Worm (Caenorhabditis elegans) whole organism, mixed stage, embryonic: ENCODE measurements around the gene citk-2.

Experiments used
- M03D4.4 ChIP-seq: sonication (generic microtip); optimal IDR thresholded peaks from 2 replicates; lab custom pipeline; 2017; ENCODE audit warnings: mild to moderate bottlenecking, missing genetic modification characterization, missing compliant biosample characterization
- ceh-39 ChIP-seq: fragments of 150-350 bp; optimal IDR thresholded peaks from 2 replicates; lab custom pipeline; 2014; ENCODE audit warnings: missing biosample characterization, missing genetic modification characterization
- ceh-43 ChIP-seq: fragments of 200-800 bp; sonication (Bioruptor generic); optimal IDR thresholded peaks from 2 replicates; lab custom pipeline; 2018; ENCODE audit warnings: mild to moderate bottlenecking, missing genetic modification characterization, moderate library complexity, missing compliant biosample characterization
- ces-1 ChIP-seq: fragments of 150-350 bp; optimal IDR thresholded peaks from 2 replicates; lab custom pipeline; 2014; ENCODE audit warnings: missing biosample characterization, missing genetic modification reagents, missing genetic modification characterization
- cnd-1 ChIP-seq: fragments of 200-800 bp; sonication (Bioruptor generic); optimal IDR thresholded peaks from 2 replicates; lab custom pipeline; 2018; ENCODE audit warnings: mild to moderate bottlenecking, missing genetic modification characterization, missing compliant biosample characterization
- drap-1 ChIP-seq: fragments of 200-800 bp; sonication (Bioruptor generic); optimal IDR thresholded peaks from 3 replicates; lab custom pipeline; 2018; ENCODE audit warnings: mild to moderate bottlenecking, missing genetic modification characterization, missing compliant biosample characterization
- elt-1 ChIP-seq: sonication (generic microtip); optimal IDR thresholded peaks from 2 replicates; lab custom pipeline; 2017; ENCODE audit warnings: missing genetic modification characterization, mild to moderate bottlenecking, missing compliant biosample characterization, antibody characterized with exemption, moderate library complexity, borderline replicate concordance; ENCODE audit not compliant: insufficient read depth
- flh-1 ChIP-seq: fragments of 200-800 bp; sonication (Bioruptor generic); optimal IDR thresholded peaks from 2 replicates; lab custom pipeline; 2018; ENCODE audit warnings: mild to moderate bottlenecking, missing genetic modification characterization, moderate library complexity, missing compliant biosample characterization
- ham-2 ChIP-seq: fragments of 200-800 bp; sonication (Bioruptor generic); optimal IDR thresholded peaks from 2 replicates; lab custom pipeline; 2018; ENCODE audit warnings: mild to moderate bottlenecking, missing genetic modification characterization, missing compliant biosample characterization
- hlh-1 ChIP-seq: fragments of 150-350 bp; optimal IDR thresholded peaks from 2 replicates; lab custom pipeline; 2014; ENCODE audit warnings: missing biosample characterization, missing genetic modification reagents, missing genetic modification characterization
- lin-13 ChIP-seq: fragments of 150-350 bp; optimal IDR thresholded peaks from 2 replicates; lab custom pipeline; 2014; ENCODE audit warnings: missing biosample characterization, missing genetic modification characterization
- lin-32 ChIP-seq: fragments of 200-800 bp; sonication (Bioruptor generic); optimal IDR thresholded peaks from 2 replicates; lab custom pipeline; 2018; ENCODE audit warnings: mild to moderate bottlenecking, missing genetic modification characterization, missing compliant biosample characterization
- lsy-2 ChIP-seq: fragments of 150-350 bp; optimal IDR thresholded peaks from 2 replicates; lab custom pipeline; 2014; ENCODE audit warnings: missing biosample characterization, missing genetic modification characterization
- mab-5 ChIP-seq: fragments of 150-350 bp; optimal IDR thresholded peaks from 2 replicates; lab custom pipeline; 2014; ENCODE audit warnings: missing biosample characterization, missing genetic modification characterization
- mep-1 ChIP-seq: fragments of 150-350 bp; optimal IDR thresholded peaks from 2 replicates; lab custom pipeline; 2017; ENCODE audit warnings: missing biosample characterization, missing genetic modification reagents, missing genetic modification characterization, inconsistent platforms
- mls-2 ChIP-seq: sonication (generic microtip); optimal IDR thresholded peaks from 2 replicates; lab custom pipeline; 2016; ENCODE audit warnings: mild to moderate bottlenecking, missing genetic modification characterization, moderate library complexity, missing compliant biosample characterization
- nhr-12 ChIP-seq: fragments of 150-350 bp; optimal IDR thresholded peaks from 2 replicates; lab custom pipeline; 2014; ENCODE audit warnings: missing biosample characterization, missing genetic modification characterization
- nhr-2 ChIP-seq: fragments of 150-350 bp; optimal IDR thresholded peaks from 2 replicates; lab custom pipeline; 2014; ENCODE audit warnings: missing biosample characterization, missing genetic modification characterization
- nhr-237 ChIP-seq: fragments of 150-350 bp; optimal IDR thresholded peaks from 2 replicates; lab custom pipeline; 2014; ENCODE audit warnings: missing biosample characterization, missing genetic modification characterization
- nhr-76 ChIP-seq: sonication (generic microtip); optimal IDR thresholded peaks from 2 replicates; lab custom pipeline; 2017; ENCODE audit warnings: missing biosample characterization, missing genetic modification characterization
- pha-4 ChIP-seq: fragments of 150-350 bp; optimal IDR thresholded peaks from 2 replicates; lab custom pipeline; 2018; ENCODE audit warnings: missing biosample characterization, missing genetic modification reagents, missing genetic modification characterization
- sem-2 ChIP-seq: fragments of 200-800 bp; sonication (Bioruptor generic); optimal IDR thresholded peaks from 2 replicates; lab custom pipeline; 2018; ENCODE audit warnings: mild to moderate bottlenecking, missing genetic modification characterization, missing compliant biosample characterization
- snpc-4 ChIP-seq: fragments of 150-350 bp; optimal IDR thresholded peaks from 2 replicates; lab custom pipeline; 2014; ENCODE audit warnings: missing biosample characterization, missing genetic modification characterization
- sptf-1 ChIP-seq: sonication (generic microtip); optimal IDR thresholded peaks from 2 replicates; lab custom pipeline; 2017; ENCODE audit warnings: mild to moderate bottlenecking, missing genetic modification characterization, moderate library complexity, missing compliant biosample characterization
- tbx-8 ChIP-seq: fragments of 200-800 bp; sonication (Bioruptor generic); optimal IDR thresholded peaks from 2 replicates; lab custom pipeline; 2018; ENCODE audit warnings: mild to moderate bottlenecking, missing genetic modification characterization, moderate library complexity, missing compliant biosample characterization
- unc-120 ChIP-seq: sonication (generic microtip); optimal IDR thresholded peaks from 2 replicates; lab custom pipeline; 2017; ENCODE audit warnings: missing genetic modification characterization, missing compliant biosample characterization; ENCODE audit not compliant: poor library complexity, severe bottlenecking
- unc-39 ChIP-seq: fragments of 150-350 bp; optimal IDR thresholded peaks from 2 replicates; lab custom pipeline; 2014; ENCODE audit warnings: missing biosample characterization, missing genetic modification characterization
- zip-8 ChIP-seq: fragments of 150-350 bp; optimal IDR thresholded peaks from 2 replicates; lab custom pipeline; 2014; ENCODE audit warnings: missing biosample characterization, missing genetic modification characterization

The citk-2 gene

ce11 chrII:4960690-4961089, 38.6 kb upstream of the citk-2 start:
- TF ChIP-seq lin-13 (no peak), M03D4.4 (tag; lab: Kevin White, UChicago) (no peak), mls-2 (tag; lab: Kevin White, UChicago) (no peak), mab-5 (tag; lab: Kevin White, UChicago) (no peak), pha-4 (no peak), nhr-76 (tag; lab: Kevin White, UChicago) (no peak), mep-1 (no peak), tbx-8 (GFP tag; lab: Kevin White, UChicago) (no peak), elt-1 (tag; lab: Kevin White, UChicago) (no peak), zip-8 (tag; lab: Kevin White, UChicago) (no peak), snpc-4 (tag; lab: Kevin White, UChicago) (no peak), lin-32 (GFP tag; lab: Kevin White, UChicago) (no peak), unc-120 (tag; lab: Kevin White, UChicago) (no peak), ceh-39 (tag; lab: Kevin White, UChicago) (no peak), cnd-1 (tag; lab: Kevin White, UChicago) (no peak)

DNA sequence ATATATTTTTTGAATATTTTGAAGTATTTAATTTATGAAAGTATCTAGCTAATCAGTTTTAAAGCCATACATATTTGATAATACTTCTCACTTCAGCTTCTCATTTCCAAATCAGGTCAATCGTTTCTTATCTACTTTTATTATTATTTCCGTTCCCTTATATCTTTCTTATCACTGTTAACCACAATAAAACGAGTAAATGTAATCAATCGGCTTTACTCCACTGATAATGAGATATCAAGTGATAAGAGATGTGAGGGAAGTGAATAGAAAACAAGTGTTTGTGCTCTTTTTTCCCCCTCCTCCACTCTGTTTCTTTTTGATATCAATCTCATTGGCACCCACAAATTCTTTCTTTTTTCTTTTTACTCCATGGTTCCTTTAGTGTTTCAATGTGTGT, 32.7 kb upstream of the citk-2 start:
- TF ChIP-seq zip-8 (tag; lab: Kevin White, UChicago) (no peak), flh-1 (GFP tag; lab: Kevin White, UChicago) (no peak), M03D4.4 (tag; lab: Kevin White, UChicago) (no peak), sem-2 (no peak), snpc-4 (tag; lab: Kevin White, UChicago) (no peak), sptf-1 (no peak), lin-32 (GFP tag; lab: Kevin White, UChicago) (no peak), ham-2 (GFP tag; lab: Kevin White, UChicago) (no peak), mep-1 (no peak), pha-4 (no peak), hlh-1 (tag; lab: Kevin White, UChicago) (no peak)
- TF ChIP-seq, all 35 proteins: peak for 0

DNA sequence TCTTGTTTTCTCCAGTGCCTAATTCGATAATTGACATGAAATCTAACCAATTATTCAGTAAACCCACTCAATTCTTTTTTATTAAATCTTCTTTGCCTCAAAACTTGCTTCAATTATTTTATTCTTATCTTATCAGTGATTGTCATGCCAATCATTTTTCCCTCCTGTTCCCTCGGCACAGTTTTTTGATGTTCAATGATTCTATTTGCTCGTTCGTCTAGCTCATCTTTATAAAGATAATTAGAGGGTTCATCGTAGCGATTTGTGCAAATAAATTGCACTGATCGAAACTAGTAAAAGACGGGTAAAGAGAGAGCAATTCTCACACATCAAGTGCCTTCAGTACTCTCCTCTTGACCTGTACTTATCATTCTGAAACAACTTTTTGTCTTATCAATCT, 31.7 kb upstream of the citk-2 start:
- TF ChIP-seq ces-1 (GFP tag; lab: Kevin White, UChicago) (no peak), M03D4.4 (tag; lab: Kevin White, UChicago) (no peak), lsy-2 (tag; lab: Kevin White, UChicago) (no peak), nhr-12 (tag; lab: Kevin White, UChicago) (no peak), ham-2 (GFP tag; lab: Kevin White, UChicago) (no peak), drap-1 (GFP tag; lab: Kevin White, UChicago) (no peak), pha-4 (no peak), flh-1 (GFP tag; lab: Kevin White, UChicago) (no peak), unc-120 (tag; lab: Kevin White, UChicago) (no peak), ceh-39 (tag; lab: Kevin White, UChicago) (no peak)

DNA sequence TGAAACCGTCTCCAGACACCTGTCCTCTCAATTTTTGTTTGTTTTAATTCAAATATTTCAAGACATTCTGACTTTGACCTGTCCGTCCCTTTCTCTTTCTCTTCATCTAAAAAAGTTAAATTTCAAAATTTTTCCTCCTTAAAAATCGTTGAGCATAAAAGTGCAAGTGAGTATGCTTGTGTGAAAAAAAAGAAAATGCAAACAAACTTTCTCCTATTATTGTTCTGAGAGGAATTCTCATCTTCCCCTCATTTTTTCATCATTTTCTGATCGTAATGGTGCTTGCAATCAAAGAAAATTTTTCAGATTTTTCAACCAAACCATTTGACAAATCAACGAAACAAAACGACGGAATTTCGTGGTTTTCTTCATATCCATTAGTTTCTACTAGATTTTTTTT, 30.5 kb upstream of the citk-2 start, which contains the start of gene shc-2:
TSS of gene shc-2 (plus strand) at position 301 of the 400 bp plus-strand sequence.
- TF ChIP-seq unc-120 (tag; lab: Kevin White, UChicago) = no peak
- no peak for TF ChIP-seq nhr-237 (tag; lab: Kevin White, UChicago)

- TF ChIP-seq tbx-8 (GFP tag; lab: Kevin White, UChicago) = no peak
- TF ChIP-seq lin-32 (GFP tag; lab: Kevin White, UChicago) = peak; percentile 54
Measured at ce11 chrII:4974448-4974951, 24.8 kb upstream of the citk-2 start.

ce11 chrII:4975311-4975710, 24.0 kb upstream of the citk-2 start:
- TF ChIP-seq pha-4 = peak; percentile 24
- TF ChIP-seq lsy-2 (tag; lab: Kevin White, UChicago) = no peak
- no peak for TF ChIP-seq lin-13
- peak; percentile 67 for TF ChIP-seq nhr-2
- no peak for TF ChIP-seq ces-1 (GFP tag; lab: Kevin White, UChicago)
- TF ChIP-seq unc-120 (tag; lab: Kevin White, UChicago) = no peak
- no peak for TF ChIP-seq nhr-76 (tag; lab: Kevin White, UChicago)
- no peak for TF ChIP-seq nhr-237 (tag; lab: Kevin White, UChicago)
- no peak for TF ChIP-seq ceh-39 (tag; lab: Kevin White, UChicago)
- TF ChIP-seq tbx-8 (GFP tag; lab: Kevin White, UChicago) = no peak
- TF ChIP-seq snpc-4 (tag; lab: Kevin White, UChicago) = no peak
- no peak for TF ChIP-seq hlh-1 (tag; lab: Kevin White, UChicago)
- TF ChIP-seq mls-2 (tag; lab: Kevin White, UChicago) = no peak
- no peak for TF ChIP-seq ceh-43 (GFP tag; lab: Kevin White, UChicago)
- TF ChIP-seq unc-39 (tag; lab: Kevin White, UChicago) = no peak
